Worm (Caenorhabditis elegans): ENCODE measurements around the gene F43C1.5.
A peak's percentile ranks its signal among the peaks of the same experiment; 100 is the strongest.

The F43C1.5 gene

ce11 chrIII:4271059-4271458, 42.1 kb downstream of the F43C1.5 start:
- TF ChIP-seq hnd-1 (tag; optimal IDR thresholded peaks at IDR 0.05), result no peak
- TF ChIP-seq tbx-11 (GFP tag; IDR thresholded peaks at IDR 0.05), result no peak
- no peak for TF ChIP-seq pes-1 (GFP tag; IDR thresholded peaks at IDR 0.05)
- TF ChIP-seq aly-1 (tag; optimal IDR thresholded peaks at IDR 0.05), result no peak
- no peak for TF ChIP-seq ama-1 (optimal IDR thresholded peaks at IDR 0.05)
- TF ChIP-seq hmbx-1 (tag; optimal IDR thresholded peaks at IDR 0.05), result no peak
- no peak for TF ChIP-seq tbx-37 (GFP tag; conservative IDR thresholded peaks at IDR 0.05)
- TF ChIP-seq scrt-1 (GFP tag; IDR thresholded peaks at IDR 0.05), result no peak
- no peak for TF ChIP-seq F13C5.2 (tag; optimal IDR thresholded peaks at IDR 0.05)

DNA sequence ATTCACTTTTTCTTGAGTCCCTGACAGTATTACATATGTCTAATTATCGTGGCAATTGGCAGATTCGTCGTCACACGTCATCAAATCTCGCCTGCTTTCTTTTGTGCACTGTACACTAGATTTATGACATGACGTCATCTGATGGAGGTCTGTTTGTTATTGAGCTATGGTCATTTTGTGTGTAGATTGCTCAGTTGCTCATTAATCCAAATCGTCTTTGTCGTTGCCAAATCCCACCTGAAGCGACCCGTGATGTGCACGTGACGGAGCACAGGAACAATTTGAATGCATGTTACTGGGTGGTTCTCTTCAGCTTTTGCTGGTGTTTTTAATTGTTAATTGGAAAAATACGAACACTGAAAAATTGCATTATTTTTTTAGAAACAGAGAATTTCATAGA, 43.9 kb downstream of the F43C1.5 start:
- TF ChIP-seq hmg-4 (GFP tag; optimal IDR thresholded peaks at IDR 0.05) (no peak), ceh-36 (tag; optimal IDR thresholded peaks at IDR 0.05) (peak; percentile 69), tbx-11 (GFP tag; IDR thresholded peaks at IDR 0.05) (no peak), scrt-1 (GFP tag; IDR thresholded peaks at IDR 0.05) (no peak), aly-1 (tag; optimal IDR thresholded peaks at IDR 0.05) (no peak), hnd-1 (tag; optimal IDR thresholded peaks at IDR 0.05) (no peak), ets-7 (tag; optimal IDR thresholded peaks at IDR 0.05) (no peak), hmbx-1 (tag; optimal IDR thresholded peaks at IDR 0.05) (no peak)

DNA sequence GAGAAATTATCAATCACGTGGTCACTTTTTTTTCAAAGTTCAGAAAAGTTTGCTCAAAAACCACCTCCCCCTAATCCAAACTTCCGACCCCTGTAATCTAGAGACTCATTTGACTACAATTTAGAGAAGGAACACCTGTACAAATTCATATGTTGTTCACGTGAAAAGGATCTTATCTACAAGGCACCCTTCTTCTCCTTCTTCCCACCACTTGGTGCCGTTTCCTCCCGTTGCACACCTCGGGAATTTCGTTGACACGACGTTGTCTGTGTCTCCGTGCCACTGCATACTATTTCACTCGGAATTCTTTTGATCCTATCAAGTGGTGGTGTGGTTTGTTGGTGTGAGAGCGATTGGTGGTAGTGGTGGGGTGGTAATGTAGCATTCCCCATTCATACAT, 45.6 kb downstream of the F43C1.5 start:
- TF ChIP-seq sea-1 (GFP tag; conservative IDR thresholded peaks at IDR 0.05) (no peak), hmg-4 (GFP tag; optimal IDR thresholded peaks at IDR 0.05) (peak; percentile 26)

ce11 chrIII:4275704-4276103, 46.8 kb downstream of the F43C1.5 start:
- TF ChIP-seq sea-1 (GFP tag; conservative IDR thresholded peaks at IDR 0.05) (no peak), ama-1 (optimal IDR thresholded peaks at IDR 0.05) (peak; percentile 41)

DNA sequence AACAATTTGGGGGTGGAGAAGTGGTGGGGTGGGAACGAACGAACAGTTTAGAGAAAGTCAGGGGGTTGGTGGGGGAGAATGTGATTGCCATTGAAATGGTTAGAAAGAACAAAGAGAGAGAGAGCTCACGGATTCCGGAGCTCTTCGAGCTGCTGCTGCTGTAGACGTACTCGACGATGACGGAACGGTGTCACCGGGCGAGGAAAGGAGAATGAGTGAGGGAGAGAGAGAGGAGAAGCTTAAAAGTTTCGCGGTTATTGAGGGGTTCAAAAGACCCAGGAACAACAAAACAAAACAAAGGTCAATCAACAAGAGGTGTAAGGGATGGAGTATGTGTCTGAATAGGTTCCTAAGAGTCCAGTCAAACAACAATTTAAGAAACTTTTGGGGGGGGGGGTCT, 47.3 kb downstream of the F43C1.5 start:
- TF ChIP-seq hmg-4 (GFP tag; optimal IDR thresholded peaks at IDR 0.05) (no peak), F13C5.2 (tag; optimal IDR thresholded peaks at IDR 0.05) (no peak), ama-1 (optimal IDR thresholded peaks at IDR 0.05) (peak; percentile 94)

DNA sequence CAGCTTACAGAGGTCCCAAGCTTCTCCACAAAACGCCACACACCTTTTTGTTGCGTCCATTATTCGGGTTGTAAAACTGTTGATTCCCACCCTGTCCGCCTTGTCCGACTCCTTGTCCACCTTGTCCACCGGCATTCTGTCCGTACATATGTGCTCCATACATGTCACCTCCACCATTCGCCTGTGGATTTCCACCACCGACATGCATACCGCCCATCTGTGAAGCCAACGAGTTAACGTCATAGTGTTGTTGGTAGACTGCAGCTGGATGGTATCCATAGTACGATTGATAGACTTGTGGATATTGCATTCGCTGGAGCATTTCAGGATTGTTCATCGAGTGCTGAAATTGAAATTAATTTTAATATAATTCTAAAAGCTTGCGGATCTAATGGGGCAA, 48.8 kb downstream of the F43C1.5 start:
- TF ChIP-seq ama-1 (optimal IDR thresholded peaks at IDR 0.05) (peak; percentile 11), sea-1 (GFP tag; conservative IDR thresholded peaks at IDR 0.05) (no peak)

DNA sequence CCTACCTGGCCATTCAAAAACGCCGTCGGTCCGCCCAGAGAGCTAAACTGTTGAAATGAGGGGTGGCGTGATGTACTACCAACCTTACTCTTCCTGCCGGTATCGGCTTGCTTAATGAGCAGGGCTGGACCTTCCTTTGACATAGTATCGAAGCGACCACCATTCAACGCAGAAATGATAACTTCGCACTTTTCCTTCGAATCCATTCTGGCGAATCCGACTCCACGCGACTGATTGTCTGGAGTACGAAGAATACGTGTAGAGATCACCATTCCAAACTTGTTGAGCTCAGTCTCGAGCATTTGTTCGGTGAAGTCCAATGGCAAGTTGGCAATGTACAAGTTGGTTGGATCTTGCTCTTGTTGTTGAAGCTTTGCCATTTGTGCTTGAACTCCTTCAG, 49.3 kb downstream of the F43C1.5 start:
- TF ChIP-seq hmbx-1 (tag; optimal IDR thresholded peaks at IDR 0.05) (no peak), ama-1 (optimal IDR thresholded peaks at IDR 0.05) (no peak), tbx-37 (GFP tag; conservative IDR thresholded peaks at IDR 0.05) (no peak), ets-7 (tag; optimal IDR thresholded peaks at IDR 0.05) (no peak), ceh-36 (tag; optimal IDR thresholded peaks at IDR 0.05) (no peak)
